Fruit fly (Drosophila melanogaster) whole organism, embryonic: ENCODE data around the gene CG8142.

Source experiments
- Asciz ChIP-seq: fragments of 200-800 bp; sonication (Bioruptor generic); optimal IDR thresholded peaks from 2 replicates; lab custom pipeline; 2017; ENCODE audit warnings: missing biosample characterization, mild to moderate bottlenecking, missing genetic modification characterization, missing genetic modification reagents
- Bgb ChIP-seq: fragments of 200-800 bp; sonication (Bioruptor generic); IDR thresholded peaks from 2 replicates; pipeline ENCODE4 v1.3.6; 2022; ENCODE audit warnings: missing biosample characterization, missing genetic modification characterization; ENCODE audit not compliant: partially characterized antibody
- CG10431 ChIP-seq: fragments of 200-800 bp; sonication (Bioruptor generic); optimal IDR thresholded peaks from 3 replicates; lab custom pipeline; 2018; ENCODE audit warnings: missing biosample characterization, mild to moderate bottlenecking, missing genetic modification characterization
- CG10959 ChIP-seq: fragments of 200-800 bp; sonication (Bioruptor generic); IDR thresholded peaks from 2 replicates; pipeline ENCODE4 v1.3.6; 2022; ENCODE audit warnings: missing biosample characterization, missing genetic modification characterization
- CG1603 ChIP-seq: fragments of 200-800 bp; sonication (Bioruptor generic); optimal IDR thresholded peaks from 2 replicates; lab custom pipeline; 2019; ENCODE audit warnings: missing biosample characterization, mild to moderate bottlenecking, missing genetic modification characterization, moderate library complexity
- CG17186 ChIP-seq: fragments of 200-800 bp; sonication (Bioruptor generic); optimal IDR thresholded peaks from 3 replicates; lab custom pipeline; 2017; ENCODE audit warnings: missing biosample characterization, missing genetic modification reagents, missing genetic modification characterization
- CG3065 ChIP-seq: fragments of 200-800 bp; sonication (Bioruptor generic); optimal IDR thresholded peaks from 2 replicates; lab custom pipeline; 2016; ENCODE audit warnings: missing biosample characterization, missing genetic modification characterization
- CG3995 ChIP-seq: fragments of 200-800 bp; sonication (Bioruptor generic); optimal IDR thresholded peaks from 3 replicates; lab custom pipeline; 2016; ENCODE audit warnings: missing biosample characterization, missing genetic modification characterization
- CG4282 ChIP-seq: fragments of 200-800 bp; sonication (Bioruptor generic); optimal IDR thresholded peaks from 2 replicates; lab custom pipeline; 2016; ENCODE audit warnings: missing biosample characterization, missing genetic modification characterization
- CG4424 ChIP-seq: fragments of 200-800 bp; sonication (Bioruptor generic); optimal IDR thresholded peaks from 3 replicates; lab custom pipeline; 2016; ENCODE audit warnings: missing biosample characterization, missing genetic modification characterization
- CG4820 ChIP-seq: fragments of 200-800 bp; sonication (Bioruptor generic); optimal IDR thresholded peaks from 3 replicates; lab custom pipeline; 2016; ENCODE audit warnings: missing biosample characterization, missing genetic modification characterization
- CG4854 ChIP-seq: fragments of 200-800 bp; sonication (Bioruptor generic); optimal IDR thresholded peaks from 2 replicates; lab custom pipeline; 2016; ENCODE audit warnings: missing biosample characterization, missing genetic modification characterization, inconsistent platforms
- CG5180 ChIP-seq: fragments of 200-800 bp; sonication (Bioruptor generic); optimal IDR thresholded peaks from 3 replicates; lab custom pipeline; 2017; ENCODE audit warnings: missing biosample characterization, missing genetic modification characterization, mild to moderate bottlenecking, moderate library complexity, missing genetic modification reagents
- CG6175 ChIP-seq: fragments of 200-800 bp; sonication (Bioruptor generic); IDR thresholded peaks from 3 replicates; pipeline ENCODE4 v1.3.6; 2022; ENCODE audit warnings: missing biosample characterization, missing genetic modification characterization
- CG6272 ChIP-seq: fragments of 200-800 bp; sonication (Bioruptor generic); IDR thresholded peaks from 2 replicates; pipeline ENCODE4 v1.3.6; 2022; ENCODE audit warnings: missing biosample characterization, missing genetic modification characterization
- CG6765 ChIP-seq: fragments of 200-800 bp; sonication (Bioruptor generic); optimal IDR thresholded peaks from 3 replicates; lab custom pipeline; 2017; ENCODE audit warnings: missing biosample characterization, mild to moderate bottlenecking, missing genetic modification characterization
- CG7556 ChIP-seq: fragments of 200-800 bp; sonication (Bioruptor generic); optimal IDR thresholded peaks from 2 replicates; lab custom pipeline; 2017; ENCODE audit warnings: missing biosample characterization, mild to moderate bottlenecking, missing genetic modification characterization
- CkIIα-i1 ChIP-seq: fragments of 200-800 bp; sonication (Bioruptor generic); IDR thresholded peaks from 2 replicates; pipeline ENCODE4 v1.3.6; 2022; ENCODE audit warnings: missing biosample characterization, missing genetic modification characterization
- Dad ChIP-seq: fragments of 200-800 bp; sonication (Bioruptor generic); optimal IDR thresholded peaks from 3 replicates; lab custom pipeline; 2016; ENCODE audit warnings: missing biosample characterization, missing genetic modification characterization
- Dip2 ChIP-seq: fragments of 200-800 bp; sonication (Bioruptor generic); IDR thresholded peaks from 2 replicates; pipeline ENCODE4 v1.3.6; 2022; ENCODE audit warnings: missing biosample characterization, missing genetic modification characterization
- Dll ChIP-seq: fragments of 200-800 bp; sonication (Bioruptor generic); IDR thresholded peaks from 4 replicates; pipeline ENCODE4 v1.3.6; 2022; ENCODE audit warnings: missing biosample characterization, missing genetic modification characterization; ENCODE audit not compliant: partially characterized antibody
- H15 ChIP-seq: fragments of 200-800 bp; sonication (Bioruptor generic); IDR thresholded peaks from 3 replicates; pipeline ENCODE4 v1.3.6; 2022; ENCODE audit warnings: missing biosample characterization, missing genetic modification characterization
- MBD-R2 ChIP-seq: fragments of 200-800 bp; sonication (Bioruptor generic); IDR thresholded peaks from 2 replicates; pipeline ENCODE4 v1.3.6; 2022; ENCODE audit warnings: missing biosample characterization, missing genetic modification characterization
- Max ChIP-seq: fragments of 200-800 bp; sonication (Bioruptor generic); optimal IDR thresholded peaks from 2 replicates; lab custom pipeline; 2016; ENCODE audit warnings: missing biosample characterization, mild to moderate bottlenecking, missing genetic modification characterization
- NFAT ChIP-seq: fragments of 200-800 bp; sonication (Bioruptor generic); IDR thresholded peaks from 2 replicates; pipeline ENCODE4 v1.3.6; 2022; ENCODE audit warnings: missing biosample characterization, missing genetic modification characterization
- Opbp ChIP-seq: fragments of 200-800 bp; sonication (Bioruptor generic); IDR thresholded peaks from 3 replicates; pipeline ENCODE4 v1.3.6; 2022; ENCODE audit warnings: missing biosample characterization, missing genetic modification characterization; ENCODE audit not compliant: partially characterized antibody
- Ravus ChIP-seq: fragments of 200-800 bp; sonication (Bioruptor generic); IDR thresholded peaks from 2 replicates; pipeline ENCODE4 v1.3.6; 2022; ENCODE audit warnings: missing biosample characterization, missing genetic modification characterization
- Sry-β ChIP-seq: fragments of 200-800 bp; sonication (Bioruptor generic); optimal IDR thresholded peaks from 2 replicates; lab custom pipeline; 2018; ENCODE audit warnings: missing biosample characterization, mild to moderate bottlenecking, missing genetic modification characterization, moderate library complexity
- Usf ChIP-seq: fragments of 200-800 bp; sonication (Bioruptor generic); optimal IDR thresholded peaks from 2 replicates; lab custom pipeline; 2017; ENCODE audit warnings: missing genotype, missing biosample characterization, missing genetic modification characterization
- Xrp1 ChIP-seq: fragments of 200-800 bp; sonication (Bioruptor generic); IDR thresholded peaks from 2 replicates; pipeline ENCODE4 v1.3.6; 2022; ENCODE audit warnings: missing biosample characterization, missing genetic modification characterization
- bcd ChIP-seq: fragments of 200-800 bp; sonication (Bioruptor generic); optimal IDR thresholded peaks from 2 replicates; lab custom pipeline; 2017; ENCODE audit warnings: missing biosample characterization, mild to moderate bottlenecking, missing genetic modification characterization
- da ChIP-seq: fragments of 200-800 bp; sonication (Bioruptor generic); optimal IDR thresholded peaks from 2 replicates; lab custom pipeline; 2016; ENCODE audit warnings: missing biosample characterization, missing genetic modification characterization
- dpn ChIP-seq, 2 experiments: fragments of 200-800 bp; sonication (Bioruptor generic); optimal IDR thresholded peaks; 3 replicates each; lab custom pipeline; 2016; ENCODE audit warnings: missing biosample characterization in 2 of 2, missing genetic modification characterization in 2 of 2
- fd64A ChIP-seq: fragments of 200-800 bp; sonication (Bioruptor generic); optimal IDR thresholded peaks from 3 replicates; lab custom pipeline; 2018; ENCODE audit warnings: missing biosample characterization, mild to moderate bottlenecking, missing genetic modification characterization
- gcm ChIP-seq: fragments of 200-800 bp; sonication (Bioruptor generic); optimal IDR thresholded peaks from 2 replicates; lab custom pipeline; 2019; ENCODE audit warnings: missing biosample characterization, mild to moderate bottlenecking, missing genetic modification characterization, moderate library complexity
- gem ChIP-seq: fragments of 200-800 bp; sonication (Bioruptor generic); optimal IDR thresholded peaks from 2 replicates; lab custom pipeline; 2019; ENCODE audit warnings: missing biosample characterization, mild to moderate bottlenecking, missing genetic modification characterization, moderate library complexity
- gro ChIP-seq: fragments of 200-800 bp; sonication (Bioruptor generic); optimal IDR thresholded peaks from 2 replicates; lab custom pipeline; 2016; ENCODE audit warnings: missing biosample characterization, missing genetic modification characterization
- h ChIP-seq: fragments of >200 bp; optimal IDR thresholded peaks from 2 replicates; lab custom pipeline; 2017
- hb ChIP-seq: fragments of 200-800 bp; sonication (Bioruptor generic); IDR thresholded peaks from 3 replicates; pipeline ENCODE4 v1.3.6; 2022; ENCODE audit warnings: missing biosample characterization, missing genetic modification characterization; ENCODE audit not compliant: partially characterized antibody
- hth ChIP-seq: fragments of >200 bp; optimal IDR thresholded peaks from 2 replicates; lab custom pipeline; 2017; ENCODE audit warnings: inconsistent platforms
- ken ChIP-seq: fragments of 200-800 bp; sonication (Bioruptor generic); IDR thresholded peaks from 3 replicates; pipeline ENCODE4 v1.3.6; 2022; ENCODE audit warnings: missing biosample characterization, missing genetic modification characterization
- org-1 ChIP-seq: fragments of 200-800 bp; sonication (Bioruptor generic); optimal IDR thresholded peaks from 2 replicates; lab custom pipeline; 2017; ENCODE audit warnings: missing biosample characterization, missing genetic modification characterization
- prd ChIP-seq, 3 experiments: fragments of >200 bp in 2 of 3; fragments of 200-800 bp in 1 of 3; sonication (Bioruptor generic) in 1 of 3; optimal IDR thresholded peaks in 2 of 3; IDR thresholded peaks in 1 of 3; 2 replicates in 2 of 3; 3 replicates in 1 of 3; pipeline versions ENCODE4 v1.3.6 to Lab custom; 2017 to 2022; ENCODE audit warnings: missing biosample characterization in 1 of 3, missing genetic modification characterization in 1 of 3
- pum ChIP-seq: fragments of 200-800 bp; sonication (Bioruptor generic); optimal IDR thresholded peaks from 2 replicates; lab custom pipeline; 2016; ENCODE audit warnings: missing biosample characterization, missing genetic modification characterization
- pzg ChIP-seq: fragments of 200-800 bp; sonication (Bioruptor generic); optimal IDR thresholded peaks from 3 replicates; lab custom pipeline; 2018; ENCODE audit warnings: missing biosample characterization, mild to moderate bottlenecking, missing genetic modification characterization, moderate library complexity
- row ChIP-seq: fragments of 200-800 bp; sonication (Bioruptor generic); IDR thresholded peaks from 3 replicates; pipeline ENCODE4 v1.3.6; 2022; ENCODE audit warnings: missing biosample characterization, missing genetic modification characterization
- run ChIP-seq: fragments of 200-800 bp; sonication (Bioruptor generic); optimal IDR thresholded peaks from 3 replicates; lab custom pipeline; 2018; ENCODE audit warnings: missing biosample characterization, mild to moderate bottlenecking, missing genetic modification characterization
- sr ChIP-seq: fragments of 200-800 bp; sonication (Bioruptor generic); IDR thresholded peaks from 3 replicates; pipeline ENCODE4 v1.3.6; 2022; ENCODE audit warnings: missing biosample characterization, missing genetic modification characterization
- trh ChIP-seq: fragments of 200-800 bp; sonication (Bioruptor generic); optimal IDR thresholded peaks from 2 replicates; lab custom pipeline; 2016; ENCODE audit warnings: missing biosample characterization, missing genetic modification characterization
- tup ChIP-seq: fragments of 200-800 bp; sonication (Bioruptor generic); optimal IDR thresholded peaks from 2 replicates; lab custom pipeline; 2016; ENCODE audit warnings: missing biosample characterization, mild to moderate bottlenecking, missing genetic modification characterization, moderate library complexity
- z ChIP-seq: fragments of 200-800 bp; sonication (Bioruptor generic); IDR thresholded peaks from 3 replicates; pipeline ENCODE4 v1.3.6; 2022; ENCODE audit warnings: missing biosample characterization, missing genetic modification characterization

The CG8142 gene

dm6 chrX:17799070-17799802 is 45.3 kb downstream of the CG8142 start (continued):
- TF ChIP-seq CG10431 (no peak), tup (GFP tag; lab: Kevin White, UChicago) (no peak), ken (no peak), H15 (no peak), CG4424 (GFP tag; lab: Kevin White, UChicago) (peak; percentile 26), bcd (GFP tag; lab: Kevin White, UChicago) (no peak), CG3065 (no peak), pum (GFP tag; lab: Kevin White, UChicago) (no peak), CG10959 (peak; percentile 21; the same call in 1 of the 2 replicates), Xrp1 (GFP tag; lab: Robert Waterston, UW) (peak; percentile 47; the same call in 1 of the 2 replicates), da (GFP tag; lab: Kevin White, UChicago) (no peak), row (peak; percentile 71), CG4282 (no peak), run (tag; lab: Kevin White, UChicago) (no peak), CkIIα-i1 (no peak), trh (GFP tag; lab: Kevin White, UChicago) (no peak), hb (GFP tag; lab: Robert Waterston, UW) (no peak), gro (GFP tag; lab: Kevin White, UChicago) (no peak), fd64A (no peak), Dip2 (GFP tag; lab: Robert Waterston, UW) (no peak), Sry-β (no peak), Ravus (no peak), CG17186 (GFP tag; lab: Kevin White, UChicago) (no peak), NFAT (GFP tag; lab: Robert Waterston, UW) (no peak), Dll (GFP tag; lab: Robert Waterston, UW) (no peak), CG1603 (tag; lab: Kevin White, UChicago) (peak; percentile 9), Asciz (GFP tag; lab: Kevin White, UChicago) (no peak), CG7556 (GFP tag; lab: Kevin White, UChicago) (peak; percentile 33), sr (GFP tag; lab: Robert Waterston, UW) (no peak), prd (optimal IDR thresholded peaks at IDR 0.05; lab: Kevin White, UChicago) (no peak), prd (GFP tag; IDR thresholded peaks at IDR 0.05; lab: Robert Waterston, UW) (peak; percentile 41; the same call in 1 of the 3 replicates), CG3995 (GFP tag; lab: Kevin White, UChicago) (no peak), pzg (no peak), CG4854 (GFP tag; lab: Kevin White, UChicago) (no peak), z (GFP tag; lab: Robert Waterston, UW) (no peak), gcm (GFP tag; lab: Kevin White, UChicago) (no peak), MBD-R2 (GFP tag; lab: Robert Waterston, UW) (no peak), hth (lab: Kevin White, UChicago) (no peak), org-1 (GFP tag; lab: Kevin White, UChicago) (no peak), CG6765 (GFP tag; lab: Kevin White, UChicago) (no peak), Usf (GFP tag; lab: Kevin White, UChicago) (no peak), Bgb (GFP tag; lab: Robert Waterston, UW) (no peak), CG6272 (GFP tag; lab: Robert Waterston, UW) (no peak), gem (tag; lab: Kevin White, UChicago) (peak; percentile 70), Max (GFP tag; lab: Kevin White, UChicago) (no peak), dpn (GFP tag; optimal IDR thresholded peaks at IDR 0.05; lab: Kevin White, UChicago) (no peak), CG4820 (GFP tag; lab: Kevin White, UChicago) (peak; percentile 2), CG6175 (GFP tag; lab: Robert Waterston, UW) (no peak), Dad (GFP tag; lab: Kevin White, UChicago) (no peak), h (no peak), CG5180 (GFP tag; lab: Kevin White, UChicago) (no peak), Opbp (no peak)
